Worm (Caenorhabditis elegans): ENCODE results near the gene fmil-1.

fmil-1 gene

DNA sequence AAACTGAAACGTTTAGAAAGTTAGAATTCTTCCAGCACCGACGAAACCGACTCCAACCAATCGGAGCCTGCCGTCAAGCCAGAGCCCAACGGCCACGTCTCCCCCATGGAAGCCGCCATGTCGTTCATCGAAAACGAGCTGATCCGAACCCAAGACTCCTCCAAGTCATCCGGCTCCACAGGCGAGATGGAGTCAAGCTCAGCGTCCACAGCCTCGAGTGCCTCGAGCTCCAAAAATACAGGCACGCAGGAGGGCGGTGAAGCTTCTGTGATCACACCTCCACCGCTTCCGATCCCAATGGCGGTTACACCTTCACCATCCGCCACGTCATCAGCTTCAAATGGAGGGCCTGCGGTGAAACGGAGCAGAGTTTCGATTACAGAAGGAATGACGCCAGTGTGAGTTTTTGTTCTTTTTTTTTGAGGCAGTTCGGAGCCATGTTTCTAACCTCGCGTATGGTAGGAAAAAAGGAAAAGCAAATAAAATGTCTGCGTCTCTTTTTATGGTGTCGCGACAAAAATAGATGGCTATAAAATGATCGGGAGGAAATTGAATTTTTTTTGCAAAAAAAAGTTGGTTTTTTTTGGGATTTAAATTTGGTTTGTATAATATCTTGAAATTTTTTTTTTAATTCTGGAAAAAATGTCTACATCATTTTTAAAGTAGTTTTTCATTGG, 30.1 kb downstream of the fmil-1 start:
- TF ChIP-seq ces-1 (GFP tag; optimal IDR thresholded peaks at IDR 0.05) (no peak), ceh-39 (tag; optimal IDR thresholded peaks at IDR 0.05) (no peak), ceh-43 (GFP tag; optimal IDR thresholded peaks at IDR 0.05) (no peak), nhr-28 (tag; optimal IDR thresholded peaks at IDR 0.05) (no peak), cnd-1 (tag; optimal IDR thresholded peaks at IDR 0.05) (no peak), ham-2 (GFP tag; optimal IDR thresholded peaks at IDR 0.05) (no peak), unc-39 (tag; optimal IDR thresholded peaks at IDR 0.05) (no peak)

DNA sequence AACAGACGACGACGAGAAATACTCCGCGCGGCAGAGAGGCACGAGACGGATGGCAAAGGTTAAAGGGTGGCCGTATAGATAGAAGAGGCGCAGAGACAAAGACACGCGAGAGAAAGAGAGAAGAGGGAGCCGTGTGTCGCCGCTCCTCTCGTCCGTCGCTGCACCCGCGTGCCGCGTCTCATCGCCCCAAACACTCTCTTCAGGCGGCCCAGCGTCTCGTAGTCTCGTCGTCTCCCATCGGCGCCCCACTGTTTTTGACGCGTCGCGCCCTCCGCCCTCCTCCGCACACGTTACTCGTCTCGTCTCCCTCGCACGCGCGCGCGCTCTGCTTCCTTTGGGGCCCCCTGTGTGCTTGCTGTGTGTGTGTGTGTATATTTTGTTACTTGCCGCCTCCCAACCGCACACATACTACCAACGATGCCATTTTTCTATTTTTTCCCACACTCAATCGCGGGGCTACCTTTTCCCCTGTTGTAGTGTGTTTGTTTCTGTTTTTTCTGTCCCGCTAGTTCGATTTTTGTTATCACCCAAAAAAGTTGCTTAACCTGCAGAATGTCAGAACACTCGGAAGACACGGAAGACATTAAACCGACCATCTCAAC, 31.9 kb downstream of the fmil-1 start, which contains the start of gene madf-9:
TSS of gene madf-9 (plus strand) at position 552 of the 602 bp plus-strand sequence.
- TF ChIP-seq nhr-12 (tag; optimal IDR thresholded peaks at IDR 0.05): no peak
- TF ChIP-seq mls-2 (tag; optimal IDR thresholded peaks at IDR 0.05): peak; percentile 32
- peak; percentile 34 for TF ChIP-seq flh-1 (GFP tag; optimal IDR thresholded peaks at IDR 0.05)
- peak; percentile 42 for TF ChIP-seq drap-1 (GFP tag; optimal IDR thresholded peaks at IDR 0.05)
- peak; percentile 56 for TF ChIP-seq sptf-1 (tag; optimal IDR thresholded peaks at IDR 0.05)
- no peak for TF ChIP-seq unc-120 (tag; optimal IDR thresholded peaks at IDR 0.05; ENCODE audit: poor library complexity, severe bottlenecking)
- peak; percentile 51 for TF ChIP-seq nhr-237 (tag; optimal IDR thresholded peaks at IDR 0.05)
- peak; percentile 51 for TF ChIP-seq pha-4 (tag; optimal IDR thresholded peaks at IDR 0.05)

DNA sequence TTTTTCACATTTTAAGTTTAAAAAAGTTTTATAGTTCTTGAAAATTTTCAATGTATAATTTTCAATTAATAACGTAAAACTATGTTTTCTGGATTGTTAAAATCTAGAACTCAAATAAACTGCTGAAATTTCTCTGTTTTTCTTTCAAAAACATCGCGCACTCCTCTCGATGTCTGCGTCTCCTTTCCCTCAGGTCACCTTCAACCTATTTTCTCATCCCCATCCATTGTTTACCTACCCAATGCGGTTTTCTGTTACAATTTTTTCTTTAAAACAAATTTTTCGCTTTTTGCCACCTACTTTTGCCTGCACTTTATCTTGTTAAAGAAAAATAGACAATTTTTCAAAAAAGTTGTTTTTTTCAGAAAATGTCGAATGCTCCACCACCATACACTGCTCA, 35.2 kb downstream of the fmil-1 start, which contains the start of gene ZC416.2:
TSS of gene ZC416.2 (plus strand) at position 366 of the 400 bp plus-strand sequence.
- TF ChIP-seq elt-3 (tag; optimal IDR thresholded peaks at IDR 0.05) (no peak), elt-1 (tag; optimal IDR thresholded peaks at IDR 0.05; ENCODE audit: borderline replicate concordance, insufficient read depth) (no peak), cnd-1 (tag; optimal IDR thresholded peaks at IDR 0.05) (no peak), ceh-43 (GFP tag; optimal IDR thresholded peaks at IDR 0.05) (no peak), hlh-1 (tag; optimal IDR thresholded peaks at IDR 0.05) (no peak), unc-120 (tag; optimal IDR thresholded peaks at IDR 0.05; ENCODE audit: poor library complexity, severe bottlenecking) (no peak), unc-39 (tag; optimal IDR thresholded peaks at IDR 0.05) (no peak)

DNA sequence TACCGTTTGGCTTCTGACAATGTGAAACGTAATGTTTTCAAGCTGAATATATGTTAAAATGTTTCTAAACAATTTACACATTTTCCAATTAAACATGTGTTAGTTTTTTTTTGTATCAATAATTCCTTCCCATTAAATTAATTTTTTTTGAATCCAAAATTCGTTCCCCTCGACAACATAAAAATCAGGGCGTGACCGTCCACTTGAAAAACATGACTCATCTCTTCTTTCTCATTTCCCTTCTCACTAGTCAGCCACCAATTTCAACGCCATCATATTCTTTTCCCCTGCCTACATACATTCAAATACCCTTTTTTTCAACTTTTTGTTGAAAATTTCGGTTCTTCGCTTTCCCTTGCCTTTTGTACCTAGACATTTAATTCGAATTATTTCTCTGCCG, 36.0 kb downstream of the fmil-1 start:
- no peak for TF ChIP-seq tbx-8 (GFP tag; optimal IDR thresholded peaks at IDR 0.05)
- TF ChIP-seq nhr-76 (tag; optimal IDR thresholded peaks at IDR 0.05): no peak
- no peak for TF ChIP-seq unc-39 (tag; optimal IDR thresholded peaks at IDR 0.05)
- no peak for TF ChIP-seq unc-62 (GFP tag; optimal IDR thresholded peaks at IDR 0.05)
- TF ChIP-seq bed-3 (GFP tag; optimal IDR thresholded peaks at IDR 0.05): no peak

DNA sequence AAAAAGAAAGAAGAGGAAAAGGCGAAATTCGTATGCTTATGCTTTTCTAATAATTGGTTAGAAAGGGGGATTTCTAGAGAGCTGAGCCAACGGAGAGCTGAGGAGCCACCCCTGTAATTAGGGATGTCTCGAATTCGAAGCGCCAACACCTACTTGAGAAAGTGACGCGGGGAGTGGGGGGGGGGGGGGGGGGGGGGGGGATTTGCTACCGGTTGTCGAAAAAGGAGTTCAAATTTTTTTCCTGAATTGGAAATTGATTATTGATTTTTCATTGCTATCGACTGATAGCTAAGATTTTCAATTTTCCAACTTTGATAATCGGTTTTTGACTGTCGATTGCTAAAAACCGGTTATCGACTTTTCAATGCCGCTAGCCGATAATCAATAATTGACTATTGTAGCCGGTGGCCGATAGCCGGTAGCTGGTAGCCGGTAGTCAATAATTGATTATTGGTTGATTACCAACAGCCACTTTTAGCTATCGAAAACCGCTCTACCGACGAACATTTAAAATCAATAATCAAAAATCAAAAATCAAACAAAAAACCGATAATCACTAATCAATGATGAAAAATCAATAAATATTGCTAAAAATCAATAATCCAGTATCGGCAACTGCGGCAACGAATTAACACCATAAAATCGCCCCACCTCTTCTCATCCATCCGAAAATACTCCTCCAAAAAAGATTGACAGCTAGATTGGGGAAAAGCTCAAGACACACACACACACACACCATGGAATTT, 39.4 kb downstream of the fmil-1 start:
- TF ChIP-seq unc-39 (tag; optimal IDR thresholded peaks at IDR 0.05) (no peak), nhr-237 (tag; optimal IDR thresholded peaks at IDR 0.05) (no peak), ztf-11 (tag; optimal IDR thresholded peaks at IDR 0.05) (no peak), elt-1 (tag; optimal IDR thresholded peaks at IDR 0.05; ENCODE audit: borderline replicate concordance, insufficient read depth) (no peak), blmp-1 (tag; optimal IDR thresholded peaks at IDR 0.05) (no peak), cnd-1 (tag; optimal IDR thresholded peaks at IDR 0.05) (no peak), M03D4.4 (tag; optimal IDR thresholded peaks at IDR 0.05) (no peak)

DNA sequence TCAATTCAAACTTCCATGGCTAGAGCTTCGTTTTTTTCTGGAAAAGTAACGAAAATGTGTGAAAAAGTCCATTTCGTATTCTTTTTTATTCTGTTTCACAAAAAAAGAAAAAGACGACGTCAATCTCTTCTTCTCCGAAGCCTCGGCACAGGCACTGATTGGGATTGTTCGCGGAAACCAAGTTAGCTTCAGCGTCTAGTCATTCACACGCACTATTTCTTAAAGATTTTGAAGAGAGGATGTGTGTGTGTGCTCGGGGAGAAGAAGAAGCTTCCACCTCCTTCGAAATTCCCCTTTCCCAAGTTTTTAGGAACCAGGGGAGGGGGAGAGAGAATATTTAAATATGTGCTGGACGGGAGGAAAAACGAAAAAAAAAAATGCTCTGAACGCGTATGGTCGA, 42.1 kb downstream of the fmil-1 start:
- TF ChIP-seq ces-1 (GFP tag; optimal IDR thresholded peaks at IDR 0.05): peak; percentile 93
- no peak for TF ChIP-seq unc-120 (tag; optimal IDR thresholded peaks at IDR 0.05; ENCODE audit: poor library complexity, severe bottlenecking)

DNA sequence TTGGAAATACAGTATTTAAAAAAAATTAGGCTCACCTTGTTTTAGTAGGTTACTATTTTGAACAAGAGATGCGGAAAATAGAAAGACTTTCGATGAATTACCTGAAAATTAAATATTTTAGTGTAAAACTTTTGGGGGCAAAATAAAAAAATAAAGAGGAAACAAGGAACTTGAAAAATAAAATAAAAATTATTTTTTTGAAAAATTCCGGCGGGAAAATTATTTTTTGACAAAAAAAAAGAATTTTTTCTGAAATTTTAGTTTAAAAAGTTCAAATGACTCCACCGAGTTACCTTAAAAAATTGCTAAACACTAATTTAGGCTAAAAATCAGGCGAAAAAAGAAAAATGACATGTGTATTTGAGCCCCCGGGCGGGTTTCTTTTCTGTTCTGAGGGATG, 43.9 kb downstream of the fmil-1 start, which contains the start of the genes cha-1 and unc-17:
TSS of gene cha-1 (minus strand) at position 101 of the 400 bp plus-strand sequence.
TSS of gene unc-17 (minus strand) at position 103 of the 400 bp plus-strand sequence.
- TF ChIP-seq ces-1 (GFP tag; optimal IDR thresholded peaks at IDR 0.05) (no peak), elt-1 (tag; optimal IDR thresholded peaks at IDR 0.05; ENCODE audit: borderline replicate concordance, insufficient read depth) (no peak), ceh-83 (GFP tag; optimal IDR thresholded peaks at IDR 0.05) (no peak), nhr-28 (tag; optimal IDR thresholded peaks at IDR 0.05) (no peak), ztf-11 (tag; optimal IDR thresholded peaks at IDR 0.05) (no peak), nhr-76 (tag; optimal IDR thresholded peaks at IDR 0.05) (no peak), zip-8 (tag; optimal IDR thresholded peaks at IDR 0.05) (no peak)

Data from whole organism, mixed stage, embryonic.